Fruit fly (Drosophila melanogaster) whole organism, embryonic: ENCODE measurements around the gene AP-1sigma.

Experiments used
- Antp ChIP-seq: fragments of 200-800 bp; sonication (Bioruptor generic); optimal IDR thresholded peaks from 3 replicates; lab custom pipeline; 2016; ENCODE audit warnings: missing biosample characterization, missing genetic modification characterization
- Bteb2 ChIP-seq: fragments of 200-800 bp; sonication (Bioruptor generic); optimal IDR thresholded peaks from 2 replicates; lab custom pipeline; 2016; ENCODE audit warnings: missing biosample characterization, missing genetic modification characterization
- CG10431 ChIP-seq: fragments of 200-800 bp; sonication (Bioruptor generic); optimal IDR thresholded peaks from 3 replicates; lab custom pipeline; 2018; ENCODE audit warnings: missing biosample characterization, mild to moderate bottlenecking, missing genetic modification characterization
- CG11247 ChIP-seq: fragments of 200-800 bp; sonication (Bioruptor generic); IDR thresholded peaks from 2 replicates; pipeline ENCODE4 v1.3.6; 2022; ENCODE audit warnings: missing biosample characterization, missing genetic modification characterization
- CG11398 ChIP-seq: fragments of 200-800 bp; sonication (Bioruptor generic); optimal IDR thresholded peaks from 2 replicates; lab custom pipeline; 2016; ENCODE audit warnings: missing biosample characterization, missing genetic modification characterization
- CG12942 ChIP-seq: fragments of 200-800 bp; sonication (Bioruptor generic); optimal IDR thresholded peaks from 3 replicates; lab custom pipeline; 2016; ENCODE audit warnings: missing biosample characterization, missing genetic modification characterization
- CG13296 ChIP-seq: fragments of 200-800 bp; sonication (Bioruptor generic); optimal IDR thresholded peaks from 3 replicates; lab custom pipeline; 2018; ENCODE audit warnings: missing biosample characterization, mild to moderate bottlenecking, missing genetic modification characterization
- CG15514 ChIP-seq: fragments of 200-800 bp; sonication (Bioruptor generic); optimal IDR thresholded peaks from 3 replicates; lab custom pipeline; 2017; ENCODE audit warnings: missing biosample characterization, missing genetic modification characterization, mild to moderate bottlenecking, moderate library complexity, missing genetic modification reagents
- CG1602 ChIP-seq: fragments of 200-800 bp; sonication (Bioruptor generic); optimal IDR thresholded peaks from 3 replicates; lab custom pipeline; 2016; ENCODE audit warnings: missing biosample characterization, missing genetic modification characterization
- CG17568 ChIP-seq: fragments of 200-800 bp; sonication (Bioruptor generic); optimal IDR thresholded peaks from 2 replicates; lab custom pipeline; 2018; ENCODE audit warnings: missing biosample characterization, mild to moderate bottlenecking, missing genetic modification characterization, moderate library complexity
- CG17912 ChIP-seq: fragments of 200-800 bp; sonication (Bioruptor generic); optimal IDR thresholded peaks from 2 replicates; lab custom pipeline; 2018; ENCODE audit warnings: missing biosample characterization, mild to moderate bottlenecking, missing genetic modification characterization
- CG18599 ChIP-seq: fragments of 200-800 bp; sonication (Bioruptor generic); optimal IDR thresholded peaks from 3 replicates; lab custom pipeline; 2017; ENCODE audit warnings: missing biosample characterization, missing genetic modification characterization, mild to moderate bottlenecking, moderate library complexity, missing genetic modification reagents
- CG2199 ChIP-seq: fragments of 200-800 bp; sonication (Bioruptor generic); IDR thresholded peaks from 3 replicates; pipeline ENCODE4 v1.3.6; 2022; ENCODE audit warnings: missing biosample characterization, missing genetic modification characterization
- CG2712 ChIP-seq: fragments of 200-800 bp; optimal IDR thresholded peaks from 3 replicates; lab custom pipeline; 2019; ENCODE audit warnings: missing biosample characterization, mild to moderate bottlenecking, missing genetic modification characterization, moderate library complexity
- CG5953 ChIP-seq: fragments of 200-800 bp; sonication (Bioruptor generic); IDR thresholded peaks from 2 replicates; pipeline ENCODE4 v1.3.6; 2022; ENCODE audit warnings: missing biosample characterization, missing genetic modification characterization
- CG6765 ChIP-seq: fragments of 200-800 bp; sonication (Bioruptor generic); optimal IDR thresholded peaks from 3 replicates; lab custom pipeline; 2017; ENCODE audit warnings: missing biosample characterization, mild to moderate bottlenecking, missing genetic modification characterization
- CG7556 ChIP-seq: fragments of 200-800 bp; sonication (Bioruptor generic); optimal IDR thresholded peaks from 2 replicates; lab custom pipeline; 2017; ENCODE audit warnings: missing biosample characterization, mild to moderate bottlenecking, missing genetic modification characterization
- CG7839 ChIP-seq: fragments of 200-800 bp; sonication (Bioruptor generic); optimal IDR thresholded peaks from 3 replicates; lab custom pipeline; 2018; ENCODE audit warnings: missing biosample characterization, mild to moderate bottlenecking, missing genetic modification characterization, moderate library complexity
- Dip3 ChIP-seq: fragments of 200-800 bp; sonication (Bioruptor generic); optimal IDR thresholded peaks from 3 replicates; lab custom pipeline; 2016; ENCODE audit warnings: missing biosample characterization, missing genetic modification characterization
- H15 ChIP-seq: fragments of 200-800 bp; sonication (Bioruptor generic); IDR thresholded peaks from 3 replicates; pipeline ENCODE4 v1.3.6; 2022; ENCODE audit warnings: missing biosample characterization, missing genetic modification characterization
- HmgD ChIP-seq: fragments of 200-800 bp; sonication (Bioruptor generic); optimal IDR thresholded peaks from 3 replicates; lab custom pipeline; 2016; ENCODE audit warnings: missing biosample characterization, missing genetic modification characterization
- Mad ChIP-seq: fragments of 200-800 bp; sonication (Bioruptor generic); optimal IDR thresholded peaks from 2 replicates; lab custom pipeline; 2016; ENCODE audit warnings: missing biosample characterization, missing genetic modification characterization
- Max ChIP-seq: fragments of 200-800 bp; sonication (Bioruptor generic); optimal IDR thresholded peaks from 2 replicates; lab custom pipeline; 2016; ENCODE audit warnings: missing biosample characterization, mild to moderate bottlenecking, missing genetic modification characterization
- Mes4 ChIP-seq: fragments of 200-800 bp; sonication (Bioruptor generic); optimal IDR thresholded peaks from 2 replicates; lab custom pipeline; 2016; ENCODE audit warnings: missing biosample characterization, missing genetic modification characterization
- Nf-YB ChIP-seq: fragments of 200-800 bp; sonication (Bioruptor generic); optimal IDR thresholded peaks from 3 replicates; lab custom pipeline; 2019; ENCODE audit warnings: missing biosample characterization, mild to moderate bottlenecking, missing genetic modification characterization, moderate library complexity
- Optix ChIP-seq: fragments of 200-800 bp; sonication (Bioruptor generic); IDR thresholded peaks from 3 replicates; pipeline ENCODE4 v1.3.6; 2022; ENCODE audit warnings: missing biosample characterization, missing genetic modification characterization
- al ChIP-seq: fragments of 200-800 bp; sonication (Bioruptor generic); IDR thresholded peaks from 2 replicates; pipeline ENCODE4 v1.3.6; 2022; ENCODE audit warnings: missing biosample characterization, missing genetic modification characterization
- ara ChIP-seq: fragments of 200-800 bp; sonication (Bioruptor generic); IDR thresholded peaks from 2 replicates; pipeline ENCODE4 v1.3.6; 2022; ENCODE audit warnings: missing biosample characterization, missing genetic modification characterization
- bigmax ChIP-seq: fragments of 200-800 bp; sonication (Bioruptor generic); optimal IDR thresholded peaks from 2 replicates; lab custom pipeline; 2018; ENCODE audit warnings: missing biosample characterization, mild to moderate bottlenecking, missing genetic modification characterization
- cad ChIP-seq: fragments of >200 bp; optimal IDR thresholded peaks from 2 replicates; lab custom pipeline; 2017; ENCODE audit warnings: missing biosample characterization, missing genetic modification characterization
- da ChIP-seq: fragments of 200-800 bp; sonication (Bioruptor generic); optimal IDR thresholded peaks from 2 replicates; lab custom pipeline; 2016; ENCODE audit warnings: missing biosample characterization, missing genetic modification characterization
- dimm ChIP-seq: fragments of 200-800 bp; sonication (Bioruptor generic); IDR thresholded peaks from 2 replicates; pipeline ENCODE4 v1.3.6; 2022; ENCODE audit warnings: missing biosample characterization, missing genetic modification characterization
- dmrt99B ChIP-seq: fragments of 200-800 bp; sonication (Bioruptor generic); optimal IDR thresholded peaks from 2 replicates; lab custom pipeline; 2018; ENCODE audit warnings: missing biosample characterization, mild to moderate bottlenecking, missing genetic modification characterization, moderate library complexity
- esg ChIP-seq: fragments of 200-800 bp; sonication (Bioruptor generic); conservative IDR thresholded peaks from 2 replicates; pipeline ENCODE4 v1.3.6; 2022; ENCODE audit warnings: missing biosample characterization, missing genetic modification characterization
- ftz-f1 ChIP-seq: fragments of 200-800 bp; sonication (Bioruptor generic); optimal IDR thresholded peaks from 2 replicates; lab custom pipeline; 2016; ENCODE audit warnings: missing biosample characterization, missing genetic modification characterization
- gem ChIP-seq: fragments of 200-800 bp; sonication (Bioruptor generic); optimal IDR thresholded peaks from 2 replicates; lab custom pipeline; 2019; ENCODE audit warnings: missing biosample characterization, mild to moderate bottlenecking, missing genetic modification characterization, moderate library complexity
- jing ChIP-seq: fragments of 200-800 bp; sonication (Bioruptor generic); optimal IDR thresholded peaks from 2 replicates; lab custom pipeline; 2018; ENCODE audit warnings: missing biosample characterization, mild to moderate bottlenecking, missing genetic modification characterization
- jumu ChIP-seq: fragments of 200-800 bp; sonication (Bioruptor generic); optimal IDR thresholded peaks from 3 replicates; lab custom pipeline; 2016; ENCODE audit warnings: missing biosample characterization, missing genetic modification characterization
- lilli ChIP-seq: fragments of 200-800 bp; sonication (Bioruptor generic); optimal IDR thresholded peaks from 3 replicates; lab custom pipeline; 2016; ENCODE audit warnings: missing biosample characterization, missing genetic modification characterization
- oc ChIP-seq: fragments of 200-800 bp; sonication (Bioruptor generic); optimal IDR thresholded peaks from 2 replicates; lab custom pipeline; 2018; ENCODE audit warnings: missing biosample characterization, mild to moderate bottlenecking, missing genetic modification characterization, moderate library complexity
- onecut ChIP-seq: fragments of 200-800 bp; sonication (Bioruptor generic); IDR thresholded peaks from 2 replicates; pipeline ENCODE4 v1.3.6; 2022; ENCODE audit warnings: missing biosample characterization, missing genetic modification characterization
- pzg ChIP-seq: fragments of 200-800 bp; sonication (Bioruptor generic); optimal IDR thresholded peaks from 3 replicates; lab custom pipeline; 2018; ENCODE audit warnings: missing biosample characterization, mild to moderate bottlenecking, missing genetic modification characterization, moderate library complexity
- ranshi ChIP-seq: fragments of 200-800 bp; sonication (Bioruptor generic); IDR thresholded peaks from 2 replicates; pipeline ENCODE4 v1.3.6; 2022; ENCODE audit warnings: missing biosample characterization, missing genetic modification characterization
- rib ChIP-seq: fragments of 200-800 bp; sonication (Bioruptor generic); IDR thresholded peaks from 2 replicates; pipeline ENCODE4 v1.3.6; 2022; ENCODE audit warnings: missing biosample characterization, missing genetic modification characterization
- salm ChIP-seq: fragments of 200-800 bp; sonication (Bioruptor generic); optimal IDR thresholded peaks from 2 replicates; lab custom pipeline; 2018; ENCODE audit warnings: missing biosample characterization, mild to moderate bottlenecking, missing genetic modification characterization
- shn ChIP-seq: fragments of 200-800 bp; sonication (Bioruptor generic); optimal IDR thresholded peaks from 3 replicates; lab custom pipeline; 2016; ENCODE audit warnings: missing biosample characterization, missing genetic modification characterization
- stc ChIP-seq: fragments of 200-800 bp; sonication (Bioruptor generic); IDR thresholded peaks from 2 replicates; pipeline ENCODE4 v1.3.6; 2022; ENCODE audit warnings: missing biosample characterization, missing genetic modification characterization
- tin ChIP-seq: fragments of 200-800 bp; sonication (Bioruptor generic); optimal IDR thresholded peaks from 3 replicates; lab custom pipeline; 2016; ENCODE audit warnings: missing biosample characterization, missing genetic modification characterization
- wdn ChIP-seq: fragments of 200-800 bp; sonication (Bioruptor generic); IDR thresholded peaks from 2 replicates; pipeline ENCODE4 v1.3.6; 2022; ENCODE audit warnings: missing biosample characterization, missing genetic modification characterization
- yki ChIP-seq: fragments of >200 bp; optimal IDR thresholded peaks from 3 replicates; lab custom pipeline; 2018

Gene AP-1sigma

dm6 chr3R:23941643-23942424 is 16.6 kb upstream of the AP-1sigma start:
- TF ChIP-seq al (GFP tag; lab: Robert Waterston, UW) (0 out of 2 replicates have a peak, but pooled peaks have one; percentile 28), Antp (GFP tag; lab: Kevin White, UChicago) (peak; percentile 44), CG12942 (GFP tag; lab: Kevin White, UChicago) (no peak), gem (tag; lab: Kevin White, UChicago) (peak; percentile 63), CG10431 (no peak), CG1602 (GFP tag; lab: Kevin White, UChicago) (peak; percentile 25), CG13296 (GFP tag; lab: Kevin White, UChicago) (no peak), CG11398 (GFP tag; lab: Kevin White, UChicago) (no peak), Mes4 (no peak), jing (GFP tag; lab: Kevin White, UChicago) (no peak), ranshi (GFP tag; lab: Robert Waterston, UW) (peak; percentile 57), pzg (GFP tag; lab: Kevin White, UChicago) (no peak), onecut (peak; percentile 90), CG11247 (peak; percentile 20; the same call in 1 of the 2 replicates), Nf-YB (GFP tag; lab: Kevin White, UChicago) (no peak), HmgD (GFP tag; lab: Kevin White, UChicago) (no peak), rib (peak; percentile 54; the same call in 1 of the 2 replicates), CG2712 (tag; lab: Kevin White, UChicago) (peak; percentile 18), ftz-f1 (GFP tag; lab: Kevin White, UChicago) (no peak), dimm (GFP tag; lab: Robert Waterston, UW) (no peak), jumu (GFP tag; lab: Kevin White, UChicago) (no peak), Dip3 (GFP tag; lab: Kevin White, UChicago) (peak; percentile 41), CG18599 (GFP tag; lab: Kevin White, UChicago) (peak; percentile 65), tin (peak; percentile 11), Optix (GFP tag; lab: Robert Waterston, UW) (0 out of 3 replicates have a peak, but pooled peaks have one; percentile 34), da (GFP tag; lab: Kevin White, UChicago) (no peak), CG7839 (tag; lab: Kevin White, UChicago) (peak; percentile 50), CG6765 (GFP tag; lab: Kevin White, UChicago) (peak; percentile 18), dmrt99B (tag; lab: Kevin White, UChicago) (peak; percentile 61), CG17568 (GFP tag; lab: Kevin White, UChicago) (no peak), bigmax (no peak), CG17912 (GFP tag; lab: Kevin White, UChicago) (no peak), shn (GFP tag; lab: Kevin White, UChicago) (no peak), CG5953 (peak; percentile 36; the same call in 1 of the 2 replicates), CG15514 (GFP tag; lab: Kevin White, UChicago) (peak; percentile 11), yki (lab: Kevin White, UChicago) (no peak), CG2199 (GFP tag; lab: Robert Waterston, UW) (0 out of 3 replicates have a peak, but pooled peaks have one; percentile 55), cad (GFP tag; lab: Kevin White, UChicago) (no peak), wdn (GFP tag; lab: Robert Waterston, UW) (peak; percentile 71), Mad (GFP tag; lab: Kevin White, UChicago) (peak; percentile 7), H15 (GFP tag; lab: Robert Waterston, UW) (no peak), Bteb2 (GFP tag; lab: Kevin White, UChicago) (peak; percentile 1), ara (GFP tag; lab: Robert Waterston, UW) (0 out of 2 replicates have a peak, but pooled peaks have one; percentile 49), esg (GFP tag; lab: Robert Waterston, UW) (peak; percentile 38), oc (tag; lab: Kevin White, UChicago) (no peak), lilli (GFP tag; lab: Kevin White, UChicago) (peak; percentile 63), stc (GFP tag; lab: Robert Waterston, UW) (peak; percentile 66), salm (tag; lab: Kevin White, UChicago) (no peak), CG7556 (GFP tag; lab: Kevin White, UChicago) (peak; percentile 23), Max (no peak)
